Worm (Caenorhabditis elegans): ENCODE measurements around the gene srd-25.

The srd-25 gene

DNA sequence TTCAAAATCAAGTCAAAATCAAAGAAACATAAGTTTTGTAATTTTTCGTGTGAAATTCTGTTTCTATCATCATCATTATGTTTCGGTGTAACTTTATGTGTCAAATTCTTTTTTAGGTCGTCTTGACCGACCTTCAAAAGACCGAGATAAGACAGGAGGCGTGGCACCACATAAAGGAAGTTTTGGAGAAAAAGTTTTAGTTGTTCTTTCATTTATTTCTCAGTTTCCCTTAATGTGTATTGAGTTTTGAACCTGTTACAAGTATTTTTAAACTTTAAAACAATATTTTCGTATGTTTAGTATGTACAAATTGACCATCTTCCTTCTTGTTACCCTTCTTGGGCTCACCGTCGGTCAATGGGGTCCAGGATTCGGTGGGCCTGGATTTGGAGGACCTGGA lies 7.2 kb upstream of the srd-25 start, which contains the start of gene grsp-4:
grsp-4 (plus strand) TSS at position 301 of the 400 bp plus-strand sequence.
- TF ChIP-seq dao-5 (tag; optimal IDR thresholded peaks at IDR 0.05) (no peak), him-1 (tag; optimal IDR thresholded peaks at IDR 0.05) (no peak), W03F9.2 (tag; optimal IDR thresholded peaks at IDR 0.05) (no peak)

DNA sequence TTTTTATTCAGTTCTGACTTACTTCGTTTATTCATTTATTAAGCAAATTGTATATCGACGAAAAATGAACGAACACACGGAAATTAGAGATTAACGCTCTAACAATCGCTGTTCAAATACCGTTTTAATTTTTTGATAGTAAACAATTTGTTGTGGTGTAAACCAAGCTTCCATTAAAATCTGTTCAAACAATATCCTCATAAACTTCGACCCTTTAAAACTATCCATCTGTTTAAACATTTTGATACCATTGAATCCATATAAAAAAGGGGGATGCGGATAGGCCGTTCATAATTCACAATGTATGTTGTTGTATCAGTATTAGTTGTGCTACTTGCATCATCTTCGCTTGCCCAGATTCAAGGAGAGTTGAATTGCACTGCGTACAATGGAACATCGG lies 5.3 kb upstream of the srd-25 start, which contains the start of gene F07C4.6:
F07C4.6 (plus strand) TSS at position 301 of the 400 bp plus-strand sequence.
- TF ChIP-seq W03F9.2 (tag; optimal IDR thresholded peaks at IDR 0.05) (no peak), him-1 (tag; optimal IDR thresholded peaks at IDR 0.05) (no peak), dao-5 (tag; optimal IDR thresholded peaks at IDR 0.05) (no peak)

DNA sequence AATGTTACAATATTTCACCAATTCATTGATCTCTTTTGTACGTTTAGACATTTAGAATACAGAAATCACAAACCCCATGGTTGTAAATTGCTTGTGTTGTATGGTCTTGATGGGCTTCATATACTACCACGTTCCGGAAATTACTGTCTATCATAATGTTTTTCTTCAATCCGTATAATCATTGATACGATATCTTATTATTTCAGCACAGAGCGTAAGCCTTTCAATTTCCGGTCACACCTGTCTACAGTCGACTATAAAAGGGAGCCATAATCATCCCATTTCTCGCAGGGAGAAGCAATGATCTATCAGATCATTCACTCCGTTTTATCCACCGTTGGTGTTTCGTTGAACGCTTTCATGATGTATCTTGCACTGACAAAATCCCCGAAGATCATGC lies 2.3 kb upstream of the srd-25 start, which contains the start of gene srd-30:
srd-30 (plus strand) TSS at position 301 of the 400 bp plus-strand sequence.
- no peak for TF ChIP-seq W03F9.2 (tag; optimal IDR thresholded peaks at IDR 0.05)
- TF ChIP-seq dao-5 (tag; optimal IDR thresholded peaks at IDR 0.05) = no peak
- TF ChIP-seq him-1 (tag; optimal IDR thresholded peaks at IDR 0.05) = no peak

DNA sequence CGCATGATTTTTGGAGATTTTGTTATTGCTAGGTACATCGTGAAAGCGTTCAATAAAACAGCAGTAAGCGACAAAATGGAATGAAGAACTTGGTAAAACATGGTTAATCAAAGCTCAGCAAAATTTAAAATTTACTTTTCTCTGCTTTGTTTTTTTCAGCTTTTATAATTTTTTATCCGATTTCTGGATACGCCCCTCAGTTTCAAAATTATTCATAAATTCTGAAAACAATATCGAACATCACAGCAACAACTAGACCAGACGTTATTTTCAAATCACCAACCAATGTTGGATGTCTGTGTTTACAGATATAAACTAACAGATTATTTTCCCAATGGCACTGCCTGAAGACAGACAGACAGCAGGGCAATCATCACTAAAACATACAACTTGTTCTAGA lies 2.8 kb downstream of the srd-25 start, which contains the start of gene srd-31:
srd-31 (minus strand) TSS at position 101 of the 400 bp plus-strand sequence.
- TF ChIP-seq W03F9.2 (tag; optimal IDR thresholded peaks at IDR 0.05) (no peak), dao-5 (tag; optimal IDR thresholded peaks at IDR 0.05) (no peak), him-1 (tag; optimal IDR thresholded peaks at IDR 0.05) (no peak)

DNA sequence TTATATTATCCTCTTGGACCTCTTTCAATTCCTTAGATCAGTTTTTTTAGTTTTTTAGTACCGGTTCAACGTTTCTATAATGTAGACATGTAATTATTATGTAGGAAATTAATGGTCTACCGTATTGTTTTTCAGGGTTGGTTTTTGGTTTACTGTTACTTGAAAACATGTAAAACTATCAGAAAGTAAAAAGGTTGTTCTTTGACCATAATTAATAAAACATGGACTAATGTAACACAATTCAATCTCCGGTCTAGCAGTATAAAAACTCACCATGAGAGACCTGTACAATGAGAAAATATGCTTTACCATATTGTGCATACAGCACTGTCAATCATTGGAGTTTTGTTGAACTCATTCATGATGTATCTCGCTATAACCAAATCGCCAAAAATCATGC lies 3.6 kb downstream of the srd-25 start, which contains the start of gene srd-29:
srd-29 (plus strand) TSS at position 301 of the 400 bp plus-strand sequence.
- TF ChIP-seq him-1 (tag; optimal IDR thresholded peaks at IDR 0.05) = no peak
- TF ChIP-seq W03F9.2 (tag; optimal IDR thresholded peaks at IDR 0.05) = no peak
- TF ChIP-seq dao-5 (tag; optimal IDR thresholded peaks at IDR 0.05) = no peak

DNA sequence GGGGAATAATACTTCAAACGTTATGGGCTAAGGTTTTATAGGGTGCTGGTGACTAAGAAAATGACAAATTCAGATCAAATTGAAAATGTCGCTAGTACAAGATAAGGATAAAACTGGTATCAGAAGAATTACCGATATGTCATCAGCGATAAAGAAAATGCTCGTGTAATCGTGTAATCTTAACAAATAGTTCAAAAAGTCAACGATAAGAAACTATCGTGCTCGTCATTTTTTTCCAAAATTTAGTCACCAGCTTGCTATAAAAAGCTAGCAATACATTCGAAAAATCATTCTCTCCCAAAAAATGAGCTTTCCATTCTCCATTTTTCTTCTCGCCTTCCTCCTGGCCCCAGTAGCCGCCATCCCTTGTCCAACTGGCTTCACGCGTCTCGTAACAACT lies 6.0 kb downstream of the srd-25 start, which contains the start of gene clec-45:
clec-45 (plus strand) TSS at position 301 of the 400 bp plus-strand sequence.
- TF ChIP-seq W03F9.2 (tag; optimal IDR thresholded peaks at IDR 0.05) = no peak

DNA sequence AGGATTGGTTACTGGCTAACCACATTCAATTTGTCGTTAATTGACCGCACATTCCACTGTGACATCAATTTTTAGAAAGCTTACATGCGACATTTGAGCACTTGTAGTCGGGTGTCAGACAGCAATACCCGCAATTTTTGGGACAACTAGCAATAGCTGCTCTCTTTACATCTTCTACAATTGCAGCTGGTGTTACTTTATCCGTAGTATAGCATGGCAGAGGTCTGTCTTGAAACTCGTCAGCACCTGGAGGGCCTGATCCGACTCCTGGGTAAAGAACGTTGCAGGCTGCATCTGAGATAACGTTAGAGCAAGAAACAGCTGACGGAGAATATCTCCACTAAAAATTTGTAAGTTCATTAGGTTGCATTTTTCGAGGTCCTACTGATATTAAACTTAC lies 7.5 kb downstream of the srd-25 start:
- TF ChIP-seq W03F9.2 (tag; optimal IDR thresholded peaks at IDR 0.05) (no peak), him-1 (tag; optimal IDR thresholded peaks at IDR 0.05) (no peak), dao-5 (tag; optimal IDR thresholded peaks at IDR 0.05) (no peak)

DNA sequence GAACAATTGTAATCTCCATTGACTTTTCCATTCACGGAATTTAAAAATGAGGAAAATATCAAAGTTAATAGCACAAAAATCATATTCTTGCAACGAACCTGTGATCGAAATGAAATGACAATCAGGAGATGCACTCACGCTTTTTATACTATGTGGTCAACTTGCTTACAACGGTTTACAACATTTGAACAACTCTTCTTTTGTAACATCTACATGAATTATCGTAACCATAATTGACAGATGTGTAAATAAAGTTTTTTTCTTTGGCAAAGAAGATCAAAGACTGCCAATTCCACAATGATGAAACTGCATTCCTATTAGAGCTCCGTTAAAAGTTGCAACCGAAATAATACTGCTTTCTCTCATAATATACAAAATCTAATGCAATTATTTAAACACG lies 8.0 kb downstream of the srd-25 start, which contains the start of gene F07C4.10:
F07C4.10 (minus strand) TSS at position 101 of the 400 bp plus-strand sequence.
- TF ChIP-seq him-1 (tag; optimal IDR thresholded peaks at IDR 0.05) (no peak), W03F9.2 (tag; optimal IDR thresholded peaks at IDR 0.05) (no peak), dao-5 (tag; optimal IDR thresholded peaks at IDR 0.05) (no peak)

DNA sequence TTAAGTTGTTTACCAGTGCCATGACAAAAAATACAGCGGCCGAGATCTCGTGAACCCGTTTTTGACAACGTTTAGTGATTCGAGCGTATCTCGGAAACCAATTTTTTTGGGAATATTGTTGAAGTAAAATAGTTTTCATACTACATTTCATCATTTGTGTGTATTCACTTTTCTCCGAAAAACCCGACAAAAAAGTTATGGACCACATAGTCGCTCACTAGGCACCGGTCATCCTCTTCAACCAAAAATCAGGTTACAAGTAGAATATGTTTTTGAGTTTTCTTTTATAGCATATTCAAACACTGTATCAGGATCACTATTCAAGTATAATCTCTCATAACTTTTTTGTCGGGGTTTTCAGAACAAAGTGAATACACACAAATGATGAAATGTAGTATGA lies 9.9 kb downstream of the srd-25 start:
- TF ChIP-seq W03F9.2 (tag; optimal IDR thresholded peaks at IDR 0.05) (no peak), dao-5 (tag; optimal IDR thresholded peaks at IDR 0.05) (no peak), him-1 (tag; optimal IDR thresholded peaks at IDR 0.05) (no peak)

DNA sequence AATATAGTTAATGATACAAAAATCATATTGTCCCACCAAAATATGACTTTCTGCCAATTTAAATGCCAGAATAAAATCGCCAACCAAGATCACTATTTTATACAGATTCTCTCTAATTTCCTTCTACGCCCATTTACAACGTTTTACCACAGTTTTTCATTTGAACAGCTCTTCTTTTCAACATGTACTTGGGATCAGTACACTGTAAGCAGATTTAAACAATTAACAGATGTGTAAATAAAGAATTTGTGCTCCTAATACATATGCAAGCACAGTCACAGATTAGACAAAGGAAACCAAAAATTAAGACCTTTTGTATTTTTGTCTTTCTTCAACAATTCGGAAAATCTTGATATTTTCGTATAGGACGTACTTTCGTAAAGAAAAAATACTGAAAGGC lies 11.6 kb downstream of the srd-25 start, which contains the start of gene F07C4.11:
F07C4.11 (minus strand) TSS at position 101 of the 400 bp plus-strand sequence.
- no peak for TF ChIP-seq dao-5 (tag; optimal IDR thresholded peaks at IDR 0.05)
- TF ChIP-seq him-1 (tag; optimal IDR thresholded peaks at IDR 0.05) = no peak
- no peak for TF ChIP-seq W03F9.2 (tag; optimal IDR thresholded peaks at IDR 0.05)

DNA sequence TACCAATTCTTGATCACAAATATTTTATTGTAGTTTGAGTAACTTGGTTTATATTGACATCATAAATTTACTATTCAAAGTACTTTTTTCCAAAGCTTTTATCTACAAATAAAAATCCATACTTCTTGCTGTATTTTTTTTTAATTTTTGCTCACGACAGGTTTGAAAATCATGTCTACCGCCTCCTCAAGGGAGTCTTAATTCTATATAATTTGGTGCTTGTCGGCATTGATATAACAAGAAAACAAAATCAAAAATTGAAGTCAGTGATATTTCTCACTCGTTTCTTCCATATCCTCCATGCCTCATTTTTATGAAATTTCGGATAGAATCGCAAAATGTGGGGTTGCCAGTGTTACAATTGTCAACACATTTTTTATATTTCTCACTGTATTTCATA lies 13.6 kb downstream of the srd-25 start, which contains the start of gene str-47:
str-47 (plus strand) TSS at position 301 of the 400 bp plus-strand sequence.
- TF ChIP-seq dao-5 (tag; optimal IDR thresholded peaks at IDR 0.05) (no peak), W03F9.2 (tag; optimal IDR thresholded peaks at IDR 0.05) (no peak)

DNA sequence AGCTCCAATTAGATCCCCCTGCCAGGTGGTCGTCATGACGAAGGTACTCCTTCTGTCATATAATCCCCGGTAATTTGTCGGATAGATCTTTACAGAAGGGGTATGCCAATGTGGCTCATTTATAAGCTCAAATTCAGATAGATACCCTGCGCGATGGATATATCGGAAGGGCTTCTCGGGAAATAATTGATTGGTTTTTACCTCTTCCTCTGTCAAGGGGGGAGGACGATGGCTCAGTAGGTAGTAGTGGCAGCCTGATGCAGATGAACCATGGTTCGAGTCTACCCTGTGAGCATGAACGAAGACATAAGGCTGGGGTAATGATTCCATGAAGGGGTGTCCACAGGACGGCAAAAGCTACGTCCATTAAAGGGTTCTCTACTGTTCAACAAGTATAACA lies 15.3 kb downstream of the srd-25 start:
- TF ChIP-seq dao-5 (tag; optimal IDR thresholded peaks at IDR 0.05) = no peak
- TF ChIP-seq him-1 (tag; optimal IDR thresholded peaks at IDR 0.05) = no peak
- no peak for TF ChIP-seq W03F9.2 (tag; optimal IDR thresholded peaks at IDR 0.05)

DNA sequence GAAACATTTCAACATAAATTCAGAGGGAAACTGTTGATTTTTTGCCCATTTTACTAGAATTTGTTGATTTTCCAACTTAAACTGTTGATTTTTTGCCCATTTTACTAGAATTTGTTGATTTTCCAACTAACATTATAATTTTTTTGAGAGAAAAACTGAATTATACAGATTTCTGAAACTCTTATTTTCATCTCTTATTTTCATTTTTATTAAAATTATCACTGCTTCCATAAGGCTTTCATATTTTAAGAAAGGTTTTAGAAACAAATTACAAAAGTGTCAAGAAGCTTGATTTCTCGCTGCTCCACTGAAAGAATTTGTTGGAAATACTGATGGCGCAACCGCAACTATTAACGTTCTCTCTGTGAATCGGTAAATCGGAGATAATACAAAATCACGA lies 18.1 kb downstream of the srd-25 start:
- no peak for TF ChIP-seq dao-5 (tag; optimal IDR thresholded peaks at IDR 0.05)
- no peak for TF ChIP-seq him-1 (tag; optimal IDR thresholded peaks at IDR 0.05)
- no peak for TF ChIP-seq W03F9.2 (tag; optimal IDR thresholded peaks at IDR 0.05)

DNA sequence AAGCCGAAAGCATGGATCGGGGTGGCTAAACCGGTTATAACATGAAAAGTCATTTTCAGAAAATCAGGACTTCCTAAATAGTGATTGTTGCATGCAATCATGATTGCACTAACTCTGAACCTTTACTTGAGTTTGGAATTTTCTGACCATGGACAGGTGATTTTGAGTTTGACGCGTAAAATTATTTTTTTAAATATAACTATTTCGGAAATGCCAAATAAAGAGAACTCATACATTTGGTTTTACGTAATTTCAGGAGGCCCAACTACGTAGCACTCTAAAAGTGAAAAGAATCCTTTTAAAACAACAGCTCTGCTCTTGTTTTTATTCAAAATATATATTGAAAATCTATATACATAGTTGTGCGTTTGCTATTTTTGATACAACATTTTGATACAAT lies 19.9 kb downstream of the srd-25 start, which contains the start of gene srh-234:
srh-234 (minus strand) TSS at position 101 of the 400 bp plus-strand sequence.
- TF ChIP-seq him-1 (tag; optimal IDR thresholded peaks at IDR 0.05) (no peak), W03F9.2 (tag; optimal IDR thresholded peaks at IDR 0.05) (no peak), dao-5 (tag; optimal IDR thresholded peaks at IDR 0.05) (no peak)

DNA sequence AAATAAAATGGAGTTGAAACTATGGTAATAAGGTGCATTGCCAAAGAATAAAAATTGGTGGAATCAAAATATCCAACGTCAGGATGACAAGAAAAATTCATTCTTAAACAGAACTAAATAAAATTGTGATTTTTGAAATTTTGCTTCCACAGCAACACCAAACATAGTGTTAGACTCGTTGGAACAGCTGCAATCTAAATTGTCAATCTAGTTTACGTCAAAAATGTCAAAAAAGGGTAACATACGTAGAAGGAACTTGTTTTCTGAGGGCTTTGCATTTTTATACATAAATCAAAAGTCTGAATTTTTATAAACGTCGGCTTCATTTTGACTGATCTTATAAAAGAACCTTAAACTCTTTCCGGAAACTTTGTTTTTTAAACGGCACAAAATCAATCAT lies 21.7 kb downstream of the srd-25 start, which contains the start of gene srh-200:
srh-200 (minus strand) TSS at position 101 of the 400 bp plus-strand sequence.
- TF ChIP-seq W03F9.2 (tag; optimal IDR thresholded peaks at IDR 0.05) = no peak
- no peak for TF ChIP-seq dao-5 (tag; optimal IDR thresholded peaks at IDR 0.05)
- TF ChIP-seq him-1 (tag; optimal IDR thresholded peaks at IDR 0.05) = no peak

Measured in whole organism, L4/young adult.